Worm (Caenorhabditis elegans) whole organism, L4 larva: ENCODE data around the gene sprr-2.

Source experiments
- D1046.2 ChIP-seq: fragments of 200-800 bp; sonication (Bioruptor generic); IDR thresholded peaks from 2 replicates; pipeline ENCODE4 v1.3.6; 2022; ENCODE audit warnings: missing genetic modification characterization, missing compliant biosample characterization
- R02D3.7 ChIP-seq: fragments of 150-350 bp; sonication (generic microtip); optimal IDR thresholded peaks from 3 replicates; lab custom pipeline; 2014; ENCODE audit warnings: missing biosample characterization, missing genetic modification characterization
- T20F7.1 ChIP-seq: fragments of 200-800 bp; sonication (Bioruptor generic); optimal IDR thresholded peaks from 2 replicates; lab custom pipeline; 2018; ENCODE audit warnings: mild to moderate bottlenecking, missing genetic modification characterization, missing compliant biosample characterization
- Y5F2A.4 ChIP-seq: fragments of 200-800 bp; sonication (Bioruptor generic); optimal IDR thresholded peaks from 2 replicates; lab custom pipeline; 2018; ENCODE audit warnings: mild to moderate bottlenecking, missing genetic modification characterization, missing compliant biosample characterization
- daf-16 ChIP-seq, 3 experiments: sonication (generic microtip); optimal IDR thresholded peaks; 2 replicates each; lab custom pipeline; 2016 to 2017; ENCODE audit warnings: missing genetic modification characterization in 3 of 3, missing genetic modification reagents in 3 of 3, mild to moderate bottlenecking in 2 of 3, missing compliant biosample characterization in 2 of 3, missing biosample characterization in 1 of 3, moderate library complexity in 1 of 3
- daf-19 ChIP-seq: fragments of 200-800 bp; sonication (Bioruptor generic); conservative IDR thresholded peaks from 2 replicates; pipeline ENCODE4 v1.3.6; 2022; ENCODE audit warnings: missing genetic modification characterization, missing compliant biosample characterization
- hmg-1.1 ChIP-seq: fragments of 200-800 bp; sonication (Bioruptor generic); IDR thresholded peaks from 2 replicates; pipeline ENCODE4 v1.3.6; 2022; ENCODE audit warnings: missing genetic modification reagents, missing genetic modification characterization, missing compliant biosample characterization
- mxl-2 ChIP-seq: fragments of 200-800 bp; sonication (Bioruptor generic); conservative IDR thresholded peaks from 2 replicates; pipeline ENCODE4 v1.3.6; 2022; ENCODE audit warnings: missing genetic modification reagents, missing genetic modification characterization, missing compliant biosample characterization
- nhr-76 ChIP-seq: fragments of 150-350 bp; optimal IDR thresholded peaks from 2 replicates; lab custom pipeline; 2014; ENCODE audit warnings: missing biosample characterization, missing genetic modification characterization
- tra-1 ChIP-seq: fragments of 200-800 bp; sonication (Bioruptor generic); IDR thresholded peaks from 2 replicates; pipeline ENCODE4 v1.3.6; 2022; ENCODE audit warnings: missing genetic modification reagents, missing genetic modification characterization, missing compliant biosample characterization
- ztf-11 ChIP-seq: fragments of 150-350 bp; optimal IDR thresholded peaks from 2 replicates; lab custom pipeline; 2014; ENCODE audit warnings: missing biosample characterization, missing genetic modification characterization

ce11 chrX:14760166-14760565 is 33.1 kb upstream of the sprr-2 start:
- TF ChIP-seq R02D3.7 (no peak), nhr-76 (tag; lab: Kevin White, UChicago) (no peak), mxl-2 (GFP tag; lab: Robert Waterston, UW) (no peak), ztf-11 (tag; lab: Kevin White, UChicago) (no peak), hmg-1.1 (GFP tag; lab: Robert Waterston, UW) (no peak), T20F7.1 (GFP tag; lab: Kevin White, UChicago) (no peak), tra-1 (GFP tag; lab: Robert Waterston, UW) (no peak), daf-19 (GFP tag; lab: Robert Waterston, UW) (no peak), Y5F2A.4 (GFP tag; lab: Kevin White, UChicago) (no peak), daf-16 (GFP tag; optimal IDR thresholded peaks at IDR 0.05; lab: Kevin White, UChicago) (no peak), daf-16 (tag; optimal IDR thresholded peaks at IDR 0.05; lab: Kevin White, UChicago) (no peak), D1046.2 (GFP tag; lab: Robert Waterston, UW) (no peak)
